Worm (Caenorhabditis elegans) whole organism, young adult: ENCODE data around the gene srbc-33.

Experiments
- B0019.2 ChIP-seq: fragments of 200-800 bp; sonication (Bioruptor generic); conservative IDR thresholded peaks from 2 replicates; pipeline ENCODE4 v1.3.6; 2022; ENCODE audit warnings: missing genetic modification reagents, missing genetic modification characterization, missing compliant biosample characterization
- B0336.3 ChIP-seq: fragments of 200-800 bp; sonication (Bioruptor generic); IDR thresholded peaks from 2 replicates; pipeline ENCODE4 v1.3.6; 2022; ENCODE audit warnings: missing genetic modification characterization, missing compliant biosample characterization
- F10E7.11 ChIP-seq: sonication (generic microtip); optimal IDR thresholded peaks from 2 replicates; lab custom pipeline; 2017; ENCODE audit warnings: mild to moderate bottlenecking, missing genetic modification characterization, moderate library complexity, missing compliant biosample characterization
- F39B2.1 ChIP-seq: fragments of 200-800 bp; sonication (Bioruptor generic); IDR thresholded peaks from 2 replicates; pipeline ENCODE4 v1.3.6; 2022; ENCODE audit warnings: missing genetic modification reagents, missing genetic modification characterization, missing compliant biosample characterization
- F55B11.4 ChIP-seq: sonication (generic microtip); optimal IDR thresholded peaks from 2 replicates; lab custom pipeline; 2016; ENCODE audit warnings: missing compliant biosample characterization, missing genetic modification characterization, borderline replicate concordance; ENCODE audit not compliant: insufficient read depth
- F57A8.1 ChIP-seq: fragments of 200-800 bp; sonication (Bioruptor generic); optimal IDR thresholded peaks from 2 replicates; lab custom pipeline; 2018; ENCODE audit warnings: mild to moderate bottlenecking, missing genetic modification characterization, moderate library complexity, missing compliant biosample characterization
- K12H6.12 ChIP-seq: fragments of 200-800 bp; sonication (Bioruptor generic); optimal IDR thresholded peaks from 2 replicates; lab custom pipeline; 2018; ENCODE audit warnings: mild to moderate bottlenecking, missing genetic modification characterization, missing compliant biosample characterization
- Y53G8AR.9 ChIP-seq: fragments of 200-800 bp; sonication (Bioruptor generic); conservative IDR thresholded peaks from 2 replicates; pipeline ENCODE4 v1.3.6; 2022; ENCODE audit warnings: missing genetic modification reagents, missing genetic modification characterization, missing compliant biosample characterization
- Y56A3A.18 ChIP-seq: fragments of 200-800 bp; sonication (Bioruptor generic); IDR thresholded peaks from 2 replicates; pipeline ENCODE4 v1.3.6; 2022; ENCODE audit warnings: missing genetic modification reagents, missing genetic modification characterization, missing compliant biosample characterization
- akir-1 ChIP-seq: fragments of 200-800 bp; sonication (Bioruptor generic); optimal IDR thresholded peaks from 2 replicates; lab custom pipeline; 2018; ENCODE audit warnings: mild to moderate bottlenecking, missing genetic modification characterization, moderate library complexity, missing compliant biosample characterization
- ama-1 ChIP-seq, 3 experiments: fragments of 150-350 bp in 1 of 3; sonication (generic microtip) in 2 of 3; optimal IDR thresholded peaks; 2 replicates each; lab custom pipeline; 2014 to 2018; ENCODE audit warnings: missing biosample characterization in 2 of 3, missing genetic modification characterization in 2 of 3, missing genetic modification reagents in 2 of 3
- aptf-3 ChIP-seq: fragments of 200-800 bp; sonication (Bioruptor generic); IDR thresholded peaks from 2 replicates; pipeline ENCODE4 v1.3.6; 2022; ENCODE audit warnings: missing genetic modification characterization, missing compliant biosample characterization
- attf-5 ChIP-seq: fragments of 200-800 bp; sonication (Bioruptor generic); optimal IDR thresholded peaks from 2 replicates; lab custom pipeline; 2018; ENCODE audit warnings: mild to moderate bottlenecking, missing genetic modification characterization, missing compliant biosample characterization
- bed-1 ChIP-seq: fragments of 200-800 bp; sonication (Bioruptor generic); IDR thresholded peaks from 2 replicates; pipeline ENCODE4 v1.3.6; 2022; ENCODE audit warnings: missing genetic modification reagents, missing genetic modification characterization, missing compliant biosample characterization
- ccch-3 ChIP-seq: fragments of 200-800 bp; sonication (Bioruptor generic); optimal IDR thresholded peaks from 2 replicates; lab custom pipeline; 2018; ENCODE audit warnings: mild to moderate bottlenecking, missing genetic modification characterization, missing compliant biosample characterization
- ceh-100 ChIP-seq: fragments of 200-800 bp; sonication (Bioruptor generic); IDR thresholded peaks from 2 replicates; pipeline ENCODE4 v1.3.6; 2022; ENCODE audit warnings: missing genetic modification reagents, missing genetic modification characterization, missing compliant biosample characterization
- ceh-91 ChIP-seq: fragments of 200-800 bp; sonication (Bioruptor generic); IDR thresholded peaks from 2 replicates; pipeline ENCODE4 v1.3.6; 2022; ENCODE audit warnings: missing genetic modification reagents, missing genetic modification characterization, missing compliant biosample characterization
- die-1 ChIP-seq: sonication (generic microtip); optimal IDR thresholded peaks from 2 replicates; lab custom pipeline; 2016; ENCODE audit warnings: missing genotype, mild to moderate bottlenecking, missing genetic modification characterization, missing compliant biosample characterization
- dox-1 ChIP-seq: fragments of 200-800 bp; sonication (Bioruptor generic); IDR thresholded peaks from 2 replicates; pipeline ENCODE4 v1.3.6; 2022; ENCODE audit warnings: missing genetic modification reagents, missing genetic modification characterization, missing compliant biosample characterization
- efl-1 ChIP-seq: fragments of 150-350 bp; optimal IDR thresholded peaks from 2 replicates; lab custom pipeline; 2014; ENCODE audit warnings: missing biosample characterization, missing genetic modification reagents, missing genetic modification characterization
- fkh-3 ChIP-seq: sonication (generic microtip); optimal IDR thresholded peaks from 2 replicates; lab custom pipeline; 2016; ENCODE audit warnings: mild to moderate bottlenecking, missing genetic modification characterization, missing compliant biosample characterization
- hlh-12 ChIP-seq: sonication (generic microtip); optimal IDR thresholded peaks from 2 replicates; lab custom pipeline; 2016; ENCODE audit warnings: missing genetic modification characterization, missing compliant biosample characterization
- hmg-20 ChIP-seq: fragments of 200-800 bp; sonication (Bioruptor generic); IDR thresholded peaks from 2 replicates; pipeline ENCODE4 v1.3.6; 2022; ENCODE audit warnings: missing genetic modification reagents, missing genetic modification characterization, missing compliant biosample characterization
- lin-35 ChIP-seq, 3 experiments: fragments of 150-350 bp in 2 of 3; sonication (generic microtip) in 1 of 3; optimal IDR thresholded peaks; 2 replicates each; lab custom pipeline; 2014 to 2018; ENCODE audit warnings: missing biosample characterization in 3 of 3, missing genetic modification characterization in 3 of 3, missing genetic modification reagents in 3 of 3
- lsl-1 ChIP-seq: fragments of 200-800 bp; sonication (Bioruptor generic); optimal IDR thresholded peaks from 2 replicates; lab custom pipeline; 2018; ENCODE audit warnings: mild to moderate bottlenecking, missing genetic modification characterization, moderate library complexity, missing compliant biosample characterization
- madf-8 ChIP-seq: fragments of 200-800 bp; sonication (Bioruptor generic); conservative IDR thresholded peaks from 2 replicates; pipeline ENCODE4 v1.3.6; 2022; ENCODE audit warnings: missing genetic modification reagents, missing genetic modification characterization, missing compliant biosample characterization
- mcd-1 ChIP-seq: fragments of 200-800 bp; sonication (Bioruptor generic); IDR thresholded peaks from 2 replicates; pipeline ENCODE4 v1.3.6; 2022; ENCODE audit warnings: missing genetic modification reagents, missing genetic modification characterization, missing compliant biosample characterization
- mes-4 ChIP-seq: sonication (generic microtip); optimal IDR thresholded peaks from 2 replicates; lab custom pipeline; 2016; ENCODE audit warnings: missing genotype, missing genetic modification characterization, missing compliant biosample characterization
- nhr-120 ChIP-seq: fragments of 200-800 bp; sonication (Bioruptor generic); IDR thresholded peaks from 2 replicates; pipeline ENCODE4 v1.3.6; 2022; ENCODE audit warnings: missing genetic modification characterization, missing compliant biosample characterization
- nhr-80 ChIP-seq: sonication (generic microtip); optimal IDR thresholded peaks from 2 replicates; lab custom pipeline; 2016; ENCODE audit warnings: missing genetic modification characterization, missing compliant biosample characterization
- pha-4 ChIP-seq: fragments of 150-350 bp; sonication (generic microtip); optimal IDR thresholded peaks from 2 replicates; lab custom pipeline; 2014; ENCODE audit warnings: missing biosample characterization, missing genetic modification reagents, missing genetic modification characterization
- rec-8 ChIP-seq, 2 experiments: sonication (generic microtip); optimal IDR thresholded peaks; 2 replicates each; lab custom pipeline; 2016; ENCODE audit warnings: mild to moderate bottlenecking in 2 of 2, missing genetic modification characterization in 2 of 2, missing genetic modification reagents in 2 of 2, missing genotype in 2 of 2, missing biosample characterization in 1 of 2, missing compliant biosample characterization in 1 of 2, moderate library complexity in 1 of 2
- repo-1 ChIP-seq: sonication (generic microtip); optimal IDR thresholded peaks from 2 replicates; lab custom pipeline; 2017; ENCODE audit warnings: mild to moderate bottlenecking, missing genetic modification characterization, missing compliant biosample characterization
- rpc-1 ChIP-seq, 2 experiments: fragments of 150-350 bp in 1 of 2; sonication (generic microtip) in 1 of 2; optimal IDR thresholded peaks; 2 replicates each; lab custom pipeline; 2014 to 2018; ENCODE audit warnings: missing biosample characterization in 1 of 2, missing genetic modification characterization in 1 of 2, missing genetic modification reagents in 1 of 2, missing genotype in 1 of 2
- sea-2 ChIP-seq: fragments of 200-800 bp; sonication (Bioruptor generic); IDR thresholded peaks from 2 replicates; pipeline ENCODE4 v1.3.6; 2022; ENCODE audit warnings: missing genetic modification characterization, missing compliant biosample characterization
- snpc-4 ChIP-seq, 5 experiments: fragments of 150-350 bp in 1 of 5; sonication (generic microtip) in 4 of 5; optimal IDR thresholded peaks; 2 replicates each; lab custom pipeline; 2014 to 2018; ENCODE audit warnings: missing genetic modification characterization in 5 of 5, missing biosample characterization in 3 of 5, antibody characterized with exemption in 2 of 5, mild to moderate bottlenecking in 2 of 5, missing compliant biosample characterization in 2 of 5, missing genotype in 2 of 5, moderate library complexity in 2 of 5, missing genetic modification reagents in 1 of 5
- somi-1 ChIP-seq: fragments of 200-800 bp; sonication (Bioruptor generic); optimal IDR thresholded peaks from 2 replicates; lab custom pipeline; 2018; ENCODE audit warnings: mild to moderate bottlenecking, missing genetic modification characterization, missing compliant biosample characterization
- tbp1 ChIP-seq: fragments of 200-800 bp; sonication (Bioruptor generic); optimal IDR thresholded peaks from 2 replicates; lab custom pipeline; 2018; ENCODE audit warnings: mild to moderate bottlenecking, missing genetic modification characterization, missing compliant biosample characterization
- xnd-1 ChIP-seq: sonication (generic microtip); optimal IDR thresholded peaks from 2 replicates; lab custom pipeline; 2016; ENCODE audit warnings: missing genotype, missing genetic modification reagents, missing genetic modification characterization, missing compliant biosample characterization
- ztf-18 ChIP-seq: sonication (generic microtip); optimal IDR thresholded peaks from 2 replicates; lab custom pipeline; 2016; ENCODE audit warnings: missing genotype, mild to moderate bottlenecking, missing genetic modification characterization, missing compliant biosample characterization

srbc-33 gene

DNA sequence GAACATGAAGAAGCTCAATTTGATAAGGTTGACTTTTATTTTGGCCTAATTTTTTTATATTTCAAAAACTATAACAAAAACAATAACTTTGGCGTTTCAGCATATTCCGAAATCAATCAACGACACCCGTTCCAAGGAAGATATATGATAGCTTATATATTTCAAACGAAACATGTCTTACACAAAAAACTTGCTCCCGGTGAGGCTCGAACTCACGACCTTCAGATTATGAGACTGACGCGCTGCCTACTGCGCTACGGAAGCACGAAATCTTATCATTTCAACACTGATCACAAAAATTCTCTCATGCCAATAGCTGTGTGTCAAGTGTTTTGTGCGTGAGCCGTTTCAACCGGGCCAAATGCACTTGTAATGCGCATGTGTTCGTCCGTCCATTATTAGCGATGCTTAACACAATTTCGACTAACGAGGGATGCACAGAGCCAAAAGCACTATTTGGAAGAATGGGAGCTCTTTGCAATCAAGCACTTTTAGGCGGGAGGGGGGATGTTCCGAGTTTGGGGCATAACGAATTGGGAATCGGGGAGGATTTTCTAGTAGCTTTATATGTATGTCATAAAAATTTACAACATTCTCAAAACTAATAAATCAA is 29.4 kb downstream of the srbc-33 start (continued):
- no peak for TF ChIP-seq nhr-80 (tag; lab: Kevin White, UChicago)
- TF ChIP-seq repo-1 (tag; lab: Kevin White, UChicago), result no peak
- no peak for TF ChIP-seq B0336.3 (GFP tag; lab: Robert Waterston, UW)
- no peak for TF ChIP-seq efl-1 (GFP tag; lab: Kevin White, UChicago)
- TF ChIP-seq F10E7.11, result no peak
- TF ChIP-seq madf-8 (GFP tag; lab: Robert Waterston, UW), result no peak
- TF ChIP-seq Y56A3A.18 (GFP tag; lab: Robert Waterston, UW), result 0 out of 2 replicates have a peak, but pooled peaks have one; percentile 21
- TF ChIP-seq akir-1, result no peak
- TF ChIP-seq dox-1, result no peak
- TF ChIP-seq snpc-4 (GFP tag; optimal IDR thresholded peaks at IDR 0.05; lab: Kevin White, UChicago), result no peak
- peak in 1 of 4 experiments; percentile 7 for TF ChIP-seq snpc-4 (tag; optimal IDR thresholded peaks at IDR 0.05; lab: Kevin White, UChicago)
- peak; percentile 44 to 65 for TF ChIP-seq rec-8 (tag; optimal IDR thresholded peaks at IDR 0.05; lab: Kevin White, UChicago)
- TF ChIP-seq ccch-3 (GFP tag; lab: Kevin White, UChicago), result no peak
- TF ChIP-seq mes-4 (tag; lab: Kevin White, UChicago), result no peak
- no peak for TF ChIP-seq bed-1
- no peak for TF ChIP-seq lin-35 (GFP tag; optimal IDR thresholded peaks at IDR 0.05; lab: Kevin White, UChicago)
- no peak for TF ChIP-seq ztf-18
- TF ChIP-seq ceh-100 (GFP tag; lab: Robert Waterston, UW), result no peak
- no peak for TF ChIP-seq pha-4
- no peak for TF ChIP-seq hmg-20
- no peak for TF ChIP-seq xnd-1 (tag; lab: Kevin White, UChicago)
- no peak for TF ChIP-seq ceh-91 (GFP tag; lab: Robert Waterston, UW)
- no peak for TF ChIP-seq F57A8.1
- no peak for TF ChIP-seq sea-2 (GFP tag; lab: Robert Waterston, UW)
- TF ChIP-seq B0019.2 (GFP tag; lab: Robert Waterston, UW), result no peak
- TF ChIP-seq F55B11.4 (tag; lab: Kevin White, UChicago), result no peak
- no peak for TF ChIP-seq fkh-3 (tag; lab: Kevin White, UChicago)
- TF ChIP-seq F39B2.1, result no peak
- peak; percentile 77 for TF ChIP-seq rpc-1 (optimal IDR thresholded peaks at IDR 0.05; lab: Kevin White, UChicago)
- peak; percentile 82 for TF ChIP-seq rpc-1 (tag; optimal IDR thresholded peaks at IDR 0.05; lab: Kevin White, UChicago)
- no peak for TF ChIP-seq hlh-12

ce11 chrV:3454620-3455019 is 30.0 kb downstream of the srbc-33 start:
- TF ChIP-seq lsl-1 (no peak), aptf-3 (GFP tag; lab: Robert Waterston, UW) (no peak), F10E7.11 (no peak), somi-1 (GFP tag; lab: Kevin White, UChicago) (no peak), ztf-18 (no peak), madf-8 (GFP tag; lab: Robert Waterston, UW) (no peak), nhr-120 (GFP tag; lab: Robert Waterston, UW) (no peak), attf-5 (GFP tag; lab: Kevin White, UChicago) (no peak), repo-1 (tag; lab: Kevin White, UChicago) (no peak), K12H6.12 (tag; lab: Kevin White, UChicago) (no peak), ama-1 (optimal IDR thresholded peaks at IDR 0.05; lab: Kevin White, UChicago) (no peak), ama-1 (GFP tag; optimal IDR thresholded peaks at IDR 0.05; lab: Kevin White, UChicago) (no peak), mcd-1 (GFP tag; lab: Robert Waterston, UW) (no peak), Y53G8AR.9 (GFP tag; lab: Robert Waterston, UW) (no peak), tbp1 (GFP tag; lab: Kevin White, UChicago) (no peak), die-1 (tag; lab: Kevin White, UChicago) (no peak)
